Worm (Caenorhabditis elegans): ENCODE data around the gene F59A7.12.

The F59A7.12 gene

ce11 chrV:2067419-2067818, 37.4 kb downstream of the F59A7.12 start:
- TF ChIP-seq lsy-2 (tag; optimal IDR thresholded peaks at IDR 0.05) (peak in 1 of 2 experiments; percentile 40), daf-19 (GFP tag; conservative IDR thresholded peaks at IDR 0.05) (no peak), ceh-20 (GFP tag; IDR thresholded peaks at IDR 0.05) (no peak), unc-130 (GFP tag; optimal IDR thresholded peaks at IDR 0.05) (peak; percentile 58), ctbp-1 (GFP tag; IDR thresholded peaks at IDR 0.05) (no peak), daf-8 (GFP tag; IDR thresholded peaks at IDR 0.05) (no peak), lin-38 (GFP tag; IDR thresholded peaks at IDR 0.05) (peak; percentile 31; the same call in 1 of the 2 replicates)

DNA sequence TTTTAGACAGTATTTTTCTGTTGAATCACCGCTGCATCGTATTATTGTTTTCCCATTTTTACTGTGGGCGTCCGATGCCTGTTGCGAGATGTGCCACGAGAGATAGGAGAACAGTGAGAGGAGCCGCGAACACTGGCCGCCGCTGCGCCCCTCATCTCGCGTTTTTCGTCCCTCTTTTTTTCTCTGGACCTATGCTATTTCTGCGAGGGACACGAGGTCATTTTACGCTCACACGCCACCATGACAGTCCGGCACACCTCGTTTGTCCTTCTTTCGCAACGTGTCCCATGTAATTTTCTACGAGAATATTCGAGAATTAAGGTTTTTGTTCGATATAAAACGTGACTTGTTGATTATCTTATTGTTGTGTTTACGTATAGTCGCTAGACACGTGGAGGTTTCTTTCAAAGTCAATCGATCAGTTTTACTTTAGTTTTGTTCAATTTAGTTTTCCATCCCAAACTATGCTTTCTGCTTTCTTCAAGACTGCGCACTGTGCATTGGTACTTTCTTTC, 38.1 kb downstream of the F59A7.12 start, which contains the start of gene lbp-9:
lbp-9 (plus strand) TSS at position 465 of the 515 bp plus-strand sequence.
- TF ChIP-seq hmg-1.1 (GFP tag; IDR thresholded peaks at IDR 0.05) (peak; percentile 55; the same call in 1 of the 2 replicates), nhr-102 (tag; optimal IDR thresholded peaks at IDR 0.05) (no peak), snpc-4 (tag; optimal IDR thresholded peaks at IDR 0.05) (no peak), aha-1 (tag) (peak; percentile 97), T26A8.4 (GFP tag; IDR thresholded peaks at IDR 0.05) (no peak), ZK337.2 (GFP tag; IDR thresholded peaks at IDR 0.05) (no peak), madf-9 (GFP tag; conservative IDR thresholded peaks at IDR 0.05) (no peak), Y5F2A.4 (GFP tag; optimal IDR thresholded peaks at IDR 0.05) (no peak), daf-16 (GFP tag; optimal IDR thresholded peaks at IDR 0.05) (no peak), daf-16 (tag; optimal IDR thresholded peaks at IDR 0.05) (peak; percentile 16), nhr-48 (tag; optimal IDR thresholded peaks at IDR 0.05) (no peak), egl-43 (GFP tag; IDR thresholded peaks at IDR 0.05) (peak; percentile 47; the same call in 1 of the 2 replicates), php-3 (GFP tag; IDR thresholded peaks at IDR 0.05) (0 out of 2 replicates have a peak, but pooled peaks have one; percentile 30), lsy-2 (tag; optimal IDR thresholded peaks at IDR 0.05) (peak in 1 of 2 experiments; percentile 47), F37D6.2 (tag; optimal IDR thresholded peaks at IDR 0.05) (no peak), dpl-1 (GFP tag; optimal IDR thresholded peaks at IDR 0.05) (peak; percentile 17), mxl-3 (GFP tag; optimal IDR thresholded peaks at IDR 0.05) (peak; percentile 92), D1046.2 (GFP tag; IDR thresholded peaks at IDR 0.05) (0 out of 2 replicates have a peak, but pooled peaks have one; percentile 16), duxl-1 (tag; optimal IDR thresholded peaks at IDR 0.05; ENCODE audit: poor library complexity) (peak; percentile 6), ama-1 (optimal IDR thresholded peaks at IDR 0.05) (peak; percentile 23), arid-1 (GFP tag; conservative IDR thresholded peaks at IDR 0.05) (0 out of 2 replicates have a peak, but pooled peaks have one; percentile 9), nhr-25 (tag; optimal IDR thresholded peaks at IDR 0.05; ENCODE audit: borderline replicate concordance, insufficient read depth) (peak; percentile 49), ceh-82 (tag; optimal IDR thresholded peaks at IDR 0.05) (no peak), zfp-2 (tag; optimal IDR thresholded peaks at IDR 0.05) (no peak), F26F4.8 (GFP tag; conservative IDR thresholded peaks at IDR 0.05) (no peak), ctbp-1 (GFP tag; IDR thresholded peaks at IDR 0.05) (peak; percentile 46; the same call in 1 of the 2 replicates), mdl-1 (tag; optimal IDR thresholded peaks at IDR 0.05) (peak in 1 of 2 experiments; percentile 88), lim-7 (GFP tag; IDR thresholded peaks at IDR 0.05) (peak; percentile 66; the same call in 1 of the 2 replicates), R02D3.7 (tag; optimal IDR thresholded peaks at IDR 0.05) (no peak), dmd-8 (GFP tag; IDR thresholded peaks at IDR 0.05) (0 out of 2 replicates have a peak, but pooled peaks have one; percentile 47), Y105C5A.15 (GFP tag; IDR thresholded peaks at IDR 0.05) (no peak), saeg-2 (GFP tag; IDR thresholded peaks at IDR 0.05) (no peak), tra-1 (GFP tag; IDR thresholded peaks at IDR 0.05) (no peak), lin-38 (GFP tag; IDR thresholded peaks at IDR 0.05) (peak; percentile 8; the same call in 1 of the 2 replicates), mdt-29 (GFP tag; IDR thresholded peaks at IDR 0.05) (peak; percentile 25; the same call in 1 of the 2 replicates), cey-2 (tag; optimal IDR thresholded peaks at IDR 0.05; ENCODE audit: borderline replicate concordance, insufficient read depth) (no peak), nhr-6 (tag; optimal IDR thresholded peaks at IDR 0.05) (no peak), pqm-1 (tag; optimal IDR thresholded peaks at IDR 0.05) (no peak), nhr-41 (GFP tag; IDR thresholded peaks at IDR 0.05) (no peak), lir-3 (tag; optimal IDR thresholded peaks at IDR 0.05) (no peak), daf-12 (tag; optimal IDR thresholded peaks at IDR 0.05) (no peak), rbr-2 (tag; optimal IDR thresholded peaks at IDR 0.05) (peak; percentile 28), mep-1 (tag; optimal IDR thresholded peaks at IDR 0.05) (peak; percentile 67), dve-1 (tag; optimal IDR thresholded peaks at IDR 0.05; ENCODE audit: insufficient read depth) (peak; percentile 69)

Data from whole organism, L4 larva.